Worm (Caenorhabditis elegans): Measurements from ENCODE around the gene F19G12.11.
A peak's percentile ranks its signal among the peaks of the same experiment; 100 is the strongest.

F19G12.11 gene

ce11 chrX:1445696-1446095 lies 19.4 kb upstream of the F19G12.11 start (continued):
- no peak for TF ChIP-seq daf-8 (GFP tag; IDR thresholded peaks at IDR 0.05)
- TF ChIP-seq nhr-41 (GFP tag; IDR thresholded peaks at IDR 0.05) = no peak
- no peak for TF ChIP-seq ces-1 (GFP tag; optimal IDR thresholded peaks at IDR 0.05)
- no peak for TF ChIP-seq Y105C5A.15 (GFP tag; IDR thresholded peaks at IDR 0.05)
- TF ChIP-seq set-16 (GFP tag; IDR thresholded peaks at IDR 0.05) = no peak
- no peak for TF ChIP-seq ceh-20 (GFP tag; IDR thresholded peaks at IDR 0.05)
- TF ChIP-seq pqm-1 (tag; optimal IDR thresholded peaks at IDR 0.05) = no peak
- TF ChIP-seq T20F7.1 (GFP tag; optimal IDR thresholded peaks at IDR 0.05) = no peak
- 0 out of 2 replicates have a peak, but pooled peaks have one; percentile 9 for TF ChIP-seq php-3 (GFP tag; IDR thresholded peaks at IDR 0.05)
- TF ChIP-seq mdt-29 (GFP tag; IDR thresholded peaks at IDR 0.05) = no peak
- no peak for TF ChIP-seq fos-1 (tag; optimal IDR thresholded peaks at IDR 0.05)
- TF ChIP-seq mdl-1 (tag; optimal IDR thresholded peaks at IDR 0.05) = no peak
- no peak for TF ChIP-seq tag-97 (GFP tag; IDR thresholded peaks at IDR 0.05)
- TF ChIP-seq arid-1 (GFP tag; conservative IDR thresholded peaks at IDR 0.05) = 0 out of 2 replicates have a peak, but pooled peaks have one; percentile 22
- TF ChIP-seq F10B5.3 (tag; optimal IDR thresholded peaks at IDR 0.05) = no peak
- TF ChIP-seq ama-1 (optimal IDR thresholded peaks at IDR 0.05) = peak; percentile 80
- no peak for TF ChIP-seq F26F4.8 (GFP tag; conservative IDR thresholded peaks at IDR 0.05)
- TF ChIP-seq hlh-30 (tag; optimal IDR thresholded peaks at IDR 0.05; ENCODE audit: insufficient read depth) = peak; percentile 19
- no peak for TF ChIP-seq nhr-111 (GFP tag; optimal IDR thresholded peaks at IDR 0.05)
- no peak for TF ChIP-seq tra-1 (GFP tag; IDR thresholded peaks at IDR 0.05)
- TF ChIP-seq daf-19 (GFP tag; conservative IDR thresholded peaks at IDR 0.05) = no peak
- TF ChIP-seq ctbp-1 (GFP tag; IDR thresholded peaks at IDR 0.05) = no peak
- no peak for TF ChIP-seq zag-1 (tag; optimal IDR thresholded peaks at IDR 0.05)
- no peak for TF ChIP-seq dpl-1 (GFP tag; optimal IDR thresholded peaks at IDR 0.05)
- no peak for TF ChIP-seq mxl-2 (GFP tag; conservative IDR thresholded peaks at IDR 0.05)
- no peak for TF ChIP-seq mxl-3 (GFP tag; optimal IDR thresholded peaks at IDR 0.05)
- 0 out of 2 replicates have a peak, but pooled peaks have one; percentile 66 for TF ChIP-seq D1046.2 (GFP tag; IDR thresholded peaks at IDR 0.05)
- TF ChIP-seq Y48G9A.11 (GFP tag; IDR thresholded peaks at IDR 0.05) = no peak
- no peak for TF ChIP-seq ceh-44 (GFP tag; IDR thresholded peaks at IDR 0.05)
- peak; percentile 19 for TF ChIP-seq zip-2 (tag; optimal IDR thresholded peaks at IDR 0.05)
- no peak for TF ChIP-seq ceh-62 (tag; optimal IDR thresholded peaks at IDR 0.05)
- no peak for TF ChIP-seq ceh-82 (tag; optimal IDR thresholded peaks at IDR 0.05)
- no peak for TF ChIP-seq nhr-6 (tag; optimal IDR thresholded peaks at IDR 0.05)
- TF ChIP-seq F49E8.2 (tag; optimal IDR thresholded peaks at IDR 0.05; ENCODE audit: borderline replicate concordance) = no peak
- peak; percentile 45 for TF ChIP-seq aha-1 (tag)
- no peak for TF ChIP-seq ztf-11 (tag; optimal IDR thresholded peaks at IDR 0.05)
- TF ChIP-seq nhr-237 (tag; optimal IDR thresholded peaks at IDR 0.05) = no peak
- no peak for TF ChIP-seq madf-5 (GFP tag; IDR thresholded peaks at IDR 0.05)
- TF ChIP-seq aly-2 (tag; optimal IDR thresholded peaks at IDR 0.05) = no peak
- TF ChIP-seq zfp-3 (GFP tag; conservative IDR thresholded peaks at IDR 0.05) = no peak
- no peak for TF ChIP-seq saeg-2 (GFP tag; IDR thresholded peaks at IDR 0.05)
- no peak for TF ChIP-seq rbr-2 (tag; optimal IDR thresholded peaks at IDR 0.05)
- TF ChIP-seq dve-1 (tag; optimal IDR thresholded peaks at IDR 0.05; ENCODE audit: insufficient read depth) = peak; percentile 33
- TF ChIP-seq lin-29 (GFP tag; IDR thresholded peaks at IDR 0.05) = no peak
- no peak for TF ChIP-seq cey-2 (tag; optimal IDR thresholded peaks at IDR 0.05; ENCODE audit: borderline replicate concordance, insufficient read depth)
- TF ChIP-seq hmg-1.1 (GFP tag; IDR thresholded peaks at IDR 0.05) = no peak
- TF ChIP-seq madf-9 (GFP tag; conservative IDR thresholded peaks at IDR 0.05) = no peak
- no peak for TF ChIP-seq lin-1 (GFP tag; IDR thresholded peaks at IDR 0.05)
- TF ChIP-seq nhr-42 (GFP tag; IDR thresholded peaks at IDR 0.05) = peak; percentile 39; the same call in 1 of the 2 replicates
- TF ChIP-seq F37D6.2 (tag; optimal IDR thresholded peaks at IDR 0.05) = no peak
- TF ChIP-seq skn-1 (tag; optimal IDR thresholded peaks at IDR 0.05) = no peak
- no peak for TF ChIP-seq zfp-2 (tag; optimal IDR thresholded peaks at IDR 0.05)
